Worm (Caenorhabditis elegans) whole organism, midembryonic: ENCODE results near the gene otpl-5.

Experiments
- T22C8.4 ChIP-seq: fragments of 200-800 bp; sonication (Bioruptor generic); IDR thresholded peaks from 2 replicates; pipeline ENCODE4 v1.3.6; 2022; ENCODE audit warnings: missing genetic modification characterization, missing compliant biosample characterization
- cog-1 ChIP-seq: sonication (generic microtip); optimal IDR thresholded peaks from 2 replicates; lab custom pipeline; 2016; ENCODE audit warnings: missing genetic modification characterization, missing compliant biosample characterization
- flt-1 ChIP-seq: fragments of 200-800 bp; sonication (Bioruptor generic); IDR thresholded peaks from 2 replicates; pipeline ENCODE4 v1.3.6; 2022; ENCODE audit warnings: missing genetic modification characterization, missing compliant biosample characterization
- med-1 ChIP-seq: sonication (generic microtip); optimal IDR thresholded peaks from 2 replicates; lab custom pipeline; 2017; ENCODE audit warnings: missing genetic modification characterization, mild to moderate bottlenecking, missing compliant biosample characterization, antibody characterized with exemption, missing genetic modification reagents; ENCODE audit not compliant: insufficient read depth
- ref-1 ChIP-seq: fragments of 200-800 bp; sonication (Bioruptor generic); conservative IDR thresholded peaks from 2 replicates; pipeline ENCODE4 v1.3.6; 2022; ENCODE audit warnings: missing genetic modification reagents, missing genetic modification characterization, missing compliant biosample characterization
- tab-1 ChIP-seq: fragments of 200-800 bp; sonication (Bioruptor generic); IDR thresholded peaks from 2 replicates; pipeline ENCODE4 v1.3.6; 2022; ENCODE audit warnings: missing genetic modification characterization, missing compliant biosample characterization
- ztf-29 ChIP-seq: fragments of 200-800 bp; sonication (Bioruptor generic); IDR thresholded peaks from 2 replicates; pipeline ENCODE4 v1.3.6; 2022; ENCODE audit warnings: missing genetic modification reagents, missing genetic modification characterization, missing compliant biosample characterization

DNA sequence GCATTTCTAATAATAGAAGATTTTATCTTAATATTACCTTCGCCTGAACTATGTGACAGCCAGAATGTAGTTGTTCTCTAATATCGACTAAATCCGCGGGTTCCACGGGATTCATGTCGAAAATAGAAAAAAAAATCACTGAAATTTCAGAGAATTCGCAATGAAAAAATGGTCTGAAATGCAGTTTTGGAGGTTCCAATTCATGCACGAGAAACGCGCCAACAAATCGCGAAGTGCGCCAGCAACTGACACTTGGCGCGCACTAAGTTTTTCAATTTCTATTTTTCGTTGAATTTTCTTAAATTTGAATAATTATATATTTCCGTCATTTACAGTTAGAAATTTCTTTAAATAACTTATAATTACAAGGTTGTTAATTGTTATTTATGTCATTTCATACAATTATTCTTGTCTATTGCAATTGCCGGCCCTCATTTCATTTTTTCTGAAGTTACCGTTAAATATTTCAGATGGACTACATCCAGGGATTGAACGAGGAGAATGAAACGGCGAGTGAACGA, 40.6 kb downstream of the otpl-5 start, which contains the start of the genes F25G6.9 and symk-1:
- TF ChIP-seq med-1 (GFP tag; lab: Kevin White, UChicago), result no peak
- no peak for TF ChIP-seq tab-1 (GFP tag; lab: Robert Waterston, UW)
- no peak for TF ChIP-seq ztf-29 (GFP tag; lab: Robert Waterston, UW)
- TF ChIP-seq T22C8.4, result no peak
- TF ChIP-seq ref-1, result no peak
- TF ChIP-seq cog-1 (tag; lab: Kevin White, UChicago), result no peak
- no peak for TF ChIP-seq flt-1 (GFP tag; lab: Robert Waterston, UW)
